Fruit fly (Drosophila melanogaster): Measurements from ENCODE around the gene Mics1.

dm6 chr3R:7493171-7493570 is 9.0 kb downstream of the Mics1 start, which contains the start of gene CG42656:
- TF ChIP-seq CTCF (optimal IDR thresholded peaks at IDR 0.05) (no peak), CG8478 (optimal IDR thresholded peaks at IDR 0.05) (no peak)

Measured in S2 (cell line).